Fruit fly (Drosophila melanogaster): ENCODE measurements around the gene CG42594.

DNA sequence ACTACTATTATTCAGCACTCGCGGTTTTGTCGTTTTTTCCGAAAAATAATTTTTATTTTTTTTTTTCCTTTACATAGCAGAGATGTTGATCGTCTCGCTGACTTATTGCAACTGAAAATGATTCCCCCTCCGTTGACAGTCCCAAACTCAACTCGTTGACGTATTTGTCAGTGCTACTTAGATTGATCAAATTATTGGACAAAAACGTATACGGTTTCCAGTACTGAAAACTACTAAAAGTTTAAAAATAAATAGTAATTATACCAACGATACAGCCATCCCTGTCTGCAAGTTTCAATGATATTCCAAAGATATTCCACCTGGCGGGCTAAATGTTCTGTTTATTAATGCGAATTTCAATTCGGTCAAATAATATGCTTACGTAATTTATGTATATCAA, 35.9 kb upstream of the CG42594 start, which contains the start of gene CG2861:
- TF ChIP-seq svp (GFP tag) (no peak), fkh (GFP tag; optimal IDR thresholded peaks at IDR 0.05) (no peak), CG9139 (GFP tag; optimal IDR thresholded peaks at IDR 0.05) (no peak), spab (GFP tag; optimal IDR thresholded peaks at IDR 0.05) (no peak), dac (GFP tag; optimal IDR thresholded peaks at IDR 0.05) (no peak), ss (GFP tag; optimal IDR thresholded peaks at IDR 0.05) (no peak)

All from whole organism, prepupa.